Worm (Caenorhabditis elegans) whole organism, L1 larva: Measurements from ENCODE around the gene W10C6.2.

Experiments used
- blmp-1 ChIP-seq: fragments of 150-350 bp; optimal IDR thresholded peaks from 2 replicates; lab custom pipeline; 2014; ENCODE audit warnings: missing biosample characterization, missing genetic modification characterization
- ceh-82 ChIP-seq, 3 experiments: fragments of 150-350 bp in 1 of 3; sonication (generic microtip) in 2 of 3; optimal IDR thresholded peaks; 2 replicates each; lab custom pipeline; 2014 to 2017; ENCODE audit warnings: missing biosample characterization in 3 of 3, missing genetic modification characterization in 3 of 3
- ceh-90 ChIP-seq: sonication (generic microtip); optimal IDR thresholded peaks from 2 replicates; lab custom pipeline; 2016; ENCODE audit warnings: missing genetic modification characterization, missing compliant biosample characterization
- egl-13 ChIP-seq: sonication (generic microtip); optimal IDR thresholded peaks from 2 replicates; lab custom pipeline; 2016; ENCODE audit warnings: missing genotype, missing genetic modification reagents, missing genetic modification characterization, missing compliant biosample characterization
- elt-2 ChIP-seq: sonication (generic microtip); optimal IDR thresholded peaks from 2 replicates; lab custom pipeline; 2016; ENCODE audit warnings: missing genetic modification characterization, mild to moderate bottlenecking, inconsistent platforms, missing compliant biosample characterization, missing genetic modification reagents
- elt-3 ChIP-seq, 6 experiments: fragments of 150-350 bp in 1 of 6; sonication (generic microtip); optimal IDR thresholded peaks; 2 replicates each; lab custom pipeline; 2017 to 2018; ENCODE audit warnings: missing biosample characterization in 6 of 6, missing genetic modification characterization in 6 of 6, inconsistent platforms in 1 of 6
- irx-1 ChIP-seq: sonication (generic microtip); optimal IDR thresholded peaks from 2 replicates; lab custom pipeline; 2016; ENCODE audit warnings: missing genetic modification characterization, missing compliant biosample characterization
- nhr-47 ChIP-seq: sonication (generic microtip); optimal IDR thresholded peaks from 2 replicates; lab custom pipeline; 2016; ENCODE audit warnings: mild to moderate bottlenecking, missing genetic modification characterization, moderate library complexity, missing compliant biosample characterization
- nhr-84 ChIP-seq: sonication (generic microtip); optimal IDR thresholded peaks from 2 replicates; lab custom pipeline; 2017; ENCODE audit warnings: missing biosample characterization, missing genetic modification characterization
- snpc-4 ChIP-seq: fragments of 150-350 bp; optimal IDR thresholded peaks from 2 replicates; lab custom pipeline; 2014; ENCODE audit warnings: missing biosample characterization, missing genetic modification characterization
- unc-130 ChIP-seq: fragments of 150-350 bp; optimal IDR thresholded peaks from 2 replicates; lab custom pipeline; 2017; ENCODE audit warnings: missing biosample characterization, missing genetic modification characterization, inconsistent platforms
- ztf-11 ChIP-seq, 2 experiments: sonication (generic microtip); optimal IDR thresholded peaks; 2 replicates each; lab custom pipeline; 2016 to 2017; ENCODE audit warnings: missing genetic modification characterization in 2 of 2, missing biosample characterization in 1 of 2, missing compliant biosample characterization in 1 of 2

DNA sequence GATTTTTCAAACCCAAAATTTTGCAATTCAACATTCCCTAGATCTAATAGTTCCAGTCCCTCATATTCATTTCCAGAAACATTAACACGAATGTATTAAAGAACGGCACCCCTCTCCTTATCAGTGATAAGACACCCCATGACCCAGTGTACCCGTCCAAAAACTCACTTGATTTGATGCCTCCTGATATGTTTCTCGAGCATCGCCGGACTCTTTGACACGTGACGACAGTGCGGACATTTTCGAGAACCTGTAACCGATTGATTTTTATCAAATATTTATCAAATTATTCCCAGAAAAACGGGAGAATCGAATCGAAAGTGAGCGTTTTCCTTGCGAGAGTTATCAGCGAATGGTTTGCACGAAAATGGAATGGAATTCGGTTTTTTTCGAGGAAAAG lies 29.3 kb upstream of the W10C6.2 start:
- no peak for TF ChIP-seq ceh-82 (tag; optimal IDR thresholded peaks at IDR 0.05; lab: Kevin White, UChicago)
- no peak for TF ChIP-seq ztf-11 (tag; optimal IDR thresholded peaks at IDR 0.05; lab: Kevin White, UChicago)
- no peak for TF ChIP-seq blmp-1 (tag; lab: Kevin White, UChicago)
- TF ChIP-seq nhr-84 = no peak
- no peak for TF ChIP-seq irx-1 (tag; lab: Kevin White, UChicago)
- no peak for TF ChIP-seq elt-3 (tag; optimal IDR thresholded peaks at IDR 0.05; lab: Kevin White, UChicago)
- no peak for TF ChIP-seq snpc-4 (tag; lab: Kevin White, UChicago)
- TF ChIP-seq elt-2 (tag; lab: Kevin White, UChicago) = peak; percentile 97
- no peak for TF ChIP-seq egl-13 (tag; lab: Kevin White, UChicago)
- no peak for TF ChIP-seq ceh-90 (tag; lab: Kevin White, UChicago)
- no peak for TF ChIP-seq nhr-47 (tag; lab: Kevin White, UChicago)
- TF ChIP-seq unc-130 = no peak
